Worm (Caenorhabditis elegans): ENCODE data around the gene W09C2.7.

Gene W09C2.7

DNA sequence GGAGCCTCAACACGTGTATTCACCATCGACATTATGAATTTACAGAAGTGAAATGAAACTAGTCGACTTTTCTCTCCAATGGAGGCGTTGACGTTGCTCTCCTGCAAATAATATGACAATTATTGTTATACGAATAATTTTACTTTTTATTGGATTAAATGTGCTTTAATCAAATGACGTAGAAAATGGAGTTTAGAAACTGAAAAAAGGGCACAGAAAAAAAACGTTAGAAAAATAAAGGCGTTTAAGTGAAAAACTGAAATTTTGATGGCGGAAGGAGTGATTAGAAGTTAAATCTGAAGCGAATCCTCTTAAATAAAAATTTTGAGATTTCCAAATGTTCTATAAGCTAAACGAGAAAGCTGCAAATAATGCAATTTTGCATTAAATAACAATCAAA, 42.2 kb downstream of the W09C2.7 start, which contains the start of gene npr-2:
TSS of gene npr-2 (minus strand) at position 101 of the 400 bp plus-strand sequence.
- TF ChIP-seq lsy-2 (tag; optimal IDR thresholded peaks at IDR 0.05) (no peak), ama-1 (optimal IDR thresholded peaks at IDR 0.05) (no peak), ZK337.2 (GFP tag; IDR thresholded peaks at IDR 0.05) (no peak), R02D3.7 (tag; optimal IDR thresholded peaks at IDR 0.05) (no peak), mes-2 (tag; optimal IDR thresholded peaks at IDR 0.05; ENCODE audit: poor library complexity, severe bottlenecking) (no peak), duxl-1 (tag; optimal IDR thresholded peaks at IDR 0.05; ENCODE audit: poor library complexity) (no peak), tra-1 (GFP tag; IDR thresholded peaks at IDR 0.05) (no peak), egl-27 (tag; optimal IDR thresholded peaks at IDR 0.05) (no peak), ceh-82 (tag; optimal IDR thresholded peaks at IDR 0.05) (no peak)

Measured in whole organism, L4 larva.